Worm (Caenorhabditis elegans) whole organism, L2 larva: ENCODE data around the gene M116.5.

ENCODE experiments used
- C34F6.9 ChIP-seq: fragments of 150-350 bp; optimal IDR thresholded peaks from 2 replicates; lab custom pipeline; 2014; ENCODE audit warnings: missing biosample characterization, missing genetic modification characterization
- F13H6.1 ChIP-seq: sonication (generic microtip); optimal IDR thresholded peaks from 2 replicates; lab custom pipeline; 2016; ENCODE audit warnings: missing genetic modification characterization, missing compliant biosample characterization
- R02D3.7 ChIP-seq: fragments of 150-350 bp; optimal IDR thresholded peaks from 2 replicates; lab custom pipeline; 2014; ENCODE audit warnings: missing biosample characterization, missing genetic modification characterization
- Y55F3AM.14 ChIP-seq: fragments of 200-800 bp; sonication (Bioruptor generic); optimal IDR thresholded peaks from 2 replicates; lab custom pipeline; 2018; ENCODE audit warnings: mild to moderate bottlenecking, missing genetic modification characterization, missing compliant biosample characterization
- ZK546.5 ChIP-seq: sonication (generic microtip); optimal IDR thresholded peaks from 2 replicates; lab custom pipeline; 2017; ENCODE audit warnings: missing biosample characterization, missing genetic modification characterization
- alr-1 ChIP-seq: fragments of 150-350 bp; optimal IDR thresholded peaks from 2 replicates; lab custom pipeline; 2014; ENCODE audit warnings: missing biosample characterization, missing genetic modification characterization
- aly-2 ChIP-seq: fragments of 150-350 bp; optimal IDR thresholded peaks from 2 replicates; lab custom pipeline; 2014; ENCODE audit warnings: missing biosample characterization, missing genetic modification characterization
- ama-1 ChIP-seq: fragments of 150-350 bp; optimal IDR thresholded peaks from 2 replicates; lab custom pipeline; 2018; ENCODE audit warnings: inconsistent platforms
- blmp-1 ChIP-seq: sonication (generic microtip); optimal IDR thresholded peaks from 2 replicates; lab custom pipeline; 2017; ENCODE audit warnings: missing genetic modification characterization, mild to moderate bottlenecking, missing compliant biosample characterization, antibody characterized with exemption, moderate library complexity; ENCODE audit not compliant: insufficient read depth
- ceh-16 ChIP-seq: fragments of 150-350 bp; optimal IDR thresholded peaks from 2 replicates; lab custom pipeline; 2014; ENCODE audit warnings: missing biosample characterization, missing genetic modification characterization
- ceh-82 ChIP-seq: fragments of 150-350 bp; optimal IDR thresholded peaks from 2 replicates; lab custom pipeline; 2014; ENCODE audit warnings: missing biosample characterization, missing genetic modification characterization
- crh-2 ChIP-seq: sonication (generic microtip); optimal IDR thresholded peaks from 2 replicates; lab custom pipeline; 2017; ENCODE audit warnings: missing biosample characterization, missing genetic modification characterization
- dmd-4 ChIP-seq: sonication (generic microtip); optimal IDR thresholded peaks from 2 replicates; lab custom pipeline; 2017; ENCODE audit warnings: missing biosample characterization, missing genetic modification characterization
- elt-1 ChIP-seq: fragments of 150-350 bp; optimal IDR thresholded peaks from 2 replicates; lab custom pipeline; 2014; ENCODE audit warnings: missing biosample characterization, missing genetic modification characterization
- elt-3 ChIP-seq: sonication (generic microtip); optimal IDR thresholded peaks from 2 replicates; lab custom pipeline; 2017; ENCODE audit warnings: missing biosample characterization, missing genetic modification characterization
- fos-1 ChIP-seq: fragments of 150-350 bp; optimal IDR thresholded peaks from 2 replicates; lab custom pipeline; 2014; ENCODE audit warnings: missing biosample characterization, missing genetic modification characterization
- gmeb-1 ChIP-seq: fragments of 150-350 bp; optimal IDR thresholded peaks from 2 replicates; lab custom pipeline; 2014; ENCODE audit warnings: missing biosample characterization, missing genetic modification characterization
- lin-11 ChIP-seq: fragments of 150-350 bp; sonication (generic microtip); optimal IDR thresholded peaks from 2 replicates; lab custom pipeline; 2014; ENCODE audit warnings: missing biosample characterization, missing genetic modification characterization, inconsistent platforms, mixed read lengths
- lin-13 ChIP-seq: fragments of 150-350 bp; optimal IDR thresholded peaks from 2 replicates; lab custom pipeline; 2014; ENCODE audit warnings: missing biosample characterization, missing genetic modification reagents, missing genetic modification characterization
- lsy-2 ChIP-seq, 2 experiments: fragments of 150-350 bp in 1 of 2; sonication (generic microtip) in 1 of 2; optimal IDR thresholded peaks; 2 replicates each; lab custom pipeline; 2014 to 2017; ENCODE audit warnings: missing biosample characterization in 2 of 2, missing genetic modification characterization in 2 of 2
- mab-5 ChIP-seq: fragments of 150-350 bp; optimal IDR thresholded peaks from 2 replicates; lab custom pipeline; 2014; ENCODE audit warnings: missing biosample characterization, missing genetic modification characterization
- mdl-1 ChIP-seq, 2 experiments: fragments of 150-350 bp in 1 of 2; sonication (generic microtip) in 1 of 2; optimal IDR thresholded peaks; 2 replicates each; lab custom pipeline; 2017; ENCODE audit warnings: missing biosample characterization in 2 of 2, missing genetic modification characterization in 2 of 2
- nhr-10 ChIP-seq: sonication (generic microtip); optimal IDR thresholded peaks from 2 replicates; lab custom pipeline; 2017; ENCODE audit warnings: missing biosample characterization, missing genetic modification characterization
- nhr-11 ChIP-seq: fragments of 150-350 bp; optimal IDR thresholded peaks from 2 replicates; lab custom pipeline; 2014; ENCODE audit warnings: missing biosample characterization, missing genetic modification characterization
- nhr-12 ChIP-seq: fragments of 150-350 bp; optimal IDR thresholded peaks from 2 replicates; lab custom pipeline; 2014; ENCODE audit warnings: missing biosample characterization, missing genetic modification characterization
- nhr-129 ChIP-seq: fragments of 150-350 bp; optimal IDR thresholded peaks from 2 replicates; lab custom pipeline; 2014; ENCODE audit warnings: missing biosample characterization, missing genetic modification characterization
- nhr-237 ChIP-seq: fragments of 150-350 bp; optimal IDR thresholded peaks from 2 replicates; lab custom pipeline; 2014; ENCODE audit warnings: missing biosample characterization, missing genetic modification characterization
- nhr-25 ChIP-seq: fragments of 150-350 bp; sonication (generic microtip); optimal IDR thresholded peaks from 3 replicates; lab custom pipeline; 2014; ENCODE audit warnings: missing biosample characterization, missing genetic modification characterization
- nhr-6 ChIP-seq: fragments of 150-350 bp; optimal IDR thresholded peaks from 2 replicates; lab custom pipeline; 2014; ENCODE audit warnings: missing biosample characterization, missing genetic modification characterization
- nhr-77 ChIP-seq: fragments of 150-350 bp; optimal IDR thresholded peaks from 2 replicates; lab custom pipeline; 2014; ENCODE audit warnings: missing biosample characterization, missing genetic modification characterization
- peb-1 ChIP-seq: fragments of 150-350 bp; optimal IDR thresholded peaks from 2 replicates; lab custom pipeline; 2014; ENCODE audit warnings: missing biosample characterization, missing genetic modification characterization
- sem-4 ChIP-seq: fragments of 150-350 bp; optimal IDR thresholded peaks from 2 replicates; lab custom pipeline; 2014; ENCODE audit warnings: missing biosample characterization, missing genetic modification reagents, missing genetic modification characterization
- skn-1 ChIP-seq: sonication (generic microtip); optimal IDR thresholded peaks from 2 replicates; lab custom pipeline; 2017; ENCODE audit warnings: missing biosample characterization, missing genetic modification characterization
- sma-3 ChIP-seq: sonication (generic microtip); optimal IDR thresholded peaks from 2 replicates; lab custom pipeline; 2016; ENCODE audit warnings: missing genetic modification reagents, missing genetic modification characterization, missing compliant biosample characterization
- sma-9 ChIP-seq, 2 experiments: fragments of 150-350 bp in 1 of 2; sonication (generic microtip) in 1 of 2; optimal IDR thresholded peaks; 2 replicates each; lab custom pipeline; 2014 to 2016; ENCODE audit warnings: missing genetic modification characterization in 2 of 2, mild to moderate bottlenecking in 1 of 2, missing biosample characterization in 1 of 2, missing compliant biosample characterization in 1 of 2, missing genetic modification reagents in 1 of 2, moderate library complexity in 1 of 2
- snpc-4 ChIP-seq: fragments of 150-350 bp; optimal IDR thresholded peaks from 2 replicates; lab custom pipeline; 2014; ENCODE audit warnings: missing biosample characterization, missing genetic modification characterization
- unc-39 ChIP-seq: fragments of 150-350 bp; optimal IDR thresholded peaks from 2 replicates; lab custom pipeline; 2014; ENCODE audit warnings: missing biosample characterization, missing genetic modification characterization
- unc-55 ChIP-seq: fragments of 150-350 bp; sonication (generic microtip); optimal IDR thresholded peaks from 3 replicates; lab custom pipeline; 2014; ENCODE audit warnings: missing biosample characterization, missing genetic modification reagents, missing genetic modification characterization
- unc-62 ChIP-seq: fragments of 150-350 bp; optimal IDR thresholded peaks from 2 replicates; lab custom pipeline; 2014; ENCODE audit warnings: missing biosample characterization, missing genetic modification reagents, missing genetic modification characterization
- zag-1 ChIP-seq: fragments of 150-350 bp; optimal IDR thresholded peaks from 2 replicates; lab custom pipeline; 2014; ENCODE audit warnings: missing biosample characterization, missing genetic modification characterization
- ztf-1 ChIP-seq: fragments of 200-800 bp; sonication (Bioruptor generic); conservative IDR thresholded peaks from 2 replicates; pipeline ENCODE4 v1.3.6; 2022; ENCODE audit warnings: missing genetic modification characterization, missing compliant biosample characterization

M116.5 gene

DNA sequence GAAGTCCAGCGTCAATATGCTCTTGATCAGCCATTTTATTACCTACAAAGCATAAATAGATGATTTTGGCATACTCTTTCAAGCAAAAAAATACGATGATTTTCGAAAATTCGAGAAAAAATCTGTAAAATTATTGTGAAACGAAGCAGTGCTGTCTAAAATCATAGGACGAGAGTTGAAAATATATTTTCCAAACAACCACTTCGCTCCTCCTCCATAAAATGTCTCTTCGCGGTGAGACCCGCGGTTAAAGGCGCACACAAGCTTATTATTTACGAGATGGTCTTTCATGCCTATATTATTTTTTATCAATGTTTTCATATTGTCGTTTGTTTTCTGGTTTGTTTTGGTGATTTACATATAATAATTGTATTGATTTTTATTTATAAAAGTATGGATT is 41.6 kb downstream of the M116.5 start, which contains the start of gene nap-1 (continued):
- TF ChIP-seq R02D3.7 (tag; lab: Kevin White, UChicago) (peak; percentile 90), mab-5 (tag; lab: Kevin White, UChicago) (peak; percentile 53), lin-11 (peak; percentile 2), nhr-25 (tag; lab: Kevin White, UChicago) (peak; percentile 73), zag-1 (tag; lab: Kevin White, UChicago) (no peak), nhr-10 (tag; lab: Kevin White, UChicago) (no peak), elt-3 (tag; lab: Kevin White, UChicago) (no peak), skn-1 (peak; percentile 17), unc-62 (GFP tag; lab: Kevin White, UChicago) (no peak), crh-2 (tag; lab: Kevin White, UChicago) (peak; percentile 73), mdl-1 (tag; optimal IDR thresholded peaks at IDR 0.05; lab: Kevin White, UChicago) (peak in 1 of 2 experiments; percentile 11), blmp-1 (tag; lab: Kevin White, UChicago) (no peak), nhr-12 (tag; lab: Kevin White, UChicago) (no peak), ZK546.5 (tag; lab: Kevin White, UChicago) (peak; percentile 8), elt-1 (tag; lab: Kevin White, UChicago) (no peak), ztf-1 (GFP tag; lab: Robert Waterston, UW) (no peak), ama-1 (lab: Kevin White, UChicago) (no peak)

DNA sequence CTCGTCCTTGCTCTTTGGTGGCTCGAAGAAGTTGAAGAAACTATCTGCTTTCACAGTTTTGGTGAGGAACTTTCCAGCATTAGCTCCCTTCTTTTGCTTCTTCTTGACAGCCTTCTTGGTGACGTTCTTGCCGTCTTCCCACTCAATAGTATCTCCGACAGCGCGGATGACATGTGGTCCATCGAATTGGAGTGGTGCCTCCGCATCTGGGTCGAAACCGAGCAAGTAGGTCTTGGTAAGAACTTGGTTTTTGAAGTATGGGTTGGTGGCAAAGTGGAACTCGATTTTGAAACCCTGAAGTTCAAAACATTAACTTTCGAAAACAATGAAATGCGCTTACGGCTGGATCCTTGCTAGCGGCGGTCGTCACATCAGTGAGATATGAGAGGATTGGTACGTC is 42.6 kb downstream of the M116.5 start:
- TF ChIP-seq skn-1 (no peak), elt-3 (tag; lab: Kevin White, UChicago) (no peak), ceh-82 (tag; lab: Kevin White, UChicago) (no peak), F13H6.1 (tag; lab: Kevin White, UChicago) (no peak), ZK546.5 (tag; lab: Kevin White, UChicago) (no peak), nhr-10 (tag; lab: Kevin White, UChicago) (no peak), nhr-77 (no peak), mab-5 (tag; lab: Kevin White, UChicago) (no peak), nhr-25 (tag; lab: Kevin White, UChicago) (no peak), nhr-237 (tag; lab: Kevin White, UChicago) (no peak)

DNA sequence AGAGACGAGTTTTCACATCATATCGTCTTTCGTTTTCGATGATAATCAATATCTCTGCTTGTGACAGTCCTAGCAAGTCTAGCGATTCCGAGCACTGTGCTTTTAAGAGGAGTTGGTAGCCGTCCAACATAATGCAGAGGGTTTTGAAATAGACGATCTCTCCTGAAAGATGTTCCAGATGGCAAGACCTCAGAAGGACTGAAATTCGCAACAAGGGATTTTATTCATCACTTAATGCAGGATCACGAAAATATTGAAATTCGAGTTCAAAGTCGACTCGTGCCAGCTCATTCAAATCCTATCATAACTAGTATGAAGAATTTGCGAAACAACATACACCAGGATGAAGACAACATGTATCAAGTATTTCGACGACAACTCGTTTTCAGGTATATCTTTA is 43.4 kb downstream of the M116.5 start, which contains the start of gene D2096.7:
Gene D2096.7, minus strand, starts transcription at position 130 of the 400 bp plus-strand sequence.
- TF ChIP-seq mdl-1 (tag; optimal IDR thresholded peaks at IDR 0.05; lab: Kevin White, UChicago) = no peak
- peak; percentile 3 for TF ChIP-seq Y55F3AM.14 (GFP tag; lab: Kevin White, UChicago)
- TF ChIP-seq lsy-2 (tag; optimal IDR thresholded peaks at IDR 0.05; lab: Kevin White, UChicago) = no peak
- no peak for TF ChIP-seq ceh-16
- TF ChIP-seq nhr-12 (tag; lab: Kevin White, UChicago) = no peak
- TF ChIP-seq crh-2 (tag; lab: Kevin White, UChicago) = peak; percentile 20
- TF ChIP-seq nhr-77 = no peak

DNA sequence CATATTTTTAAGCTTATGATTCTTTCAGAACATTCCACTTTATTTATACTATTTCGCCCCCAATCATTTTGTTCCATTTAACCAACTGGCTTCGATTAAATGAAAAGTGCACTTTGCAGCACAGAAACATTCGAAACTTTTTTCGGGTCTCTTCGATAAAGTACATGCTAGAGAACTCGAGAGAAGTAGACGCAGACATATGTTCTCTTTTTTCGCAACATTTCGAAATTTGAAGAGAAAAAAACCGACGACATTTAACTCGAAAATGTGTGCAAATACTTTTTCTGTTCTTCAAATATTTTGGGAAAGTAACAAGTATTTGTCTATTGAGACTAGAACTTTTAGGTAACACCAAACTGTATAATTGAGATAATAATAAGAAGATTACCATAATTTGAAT is 43.9 kb downstream of the M116.5 start:
- TF ChIP-seq R02D3.7 (tag; lab: Kevin White, UChicago) (no peak), fos-1 (tag; lab: Kevin White, UChicago) (peak; percentile 43), peb-1 (tag; lab: Kevin White, UChicago) (no peak), unc-55 (GFP tag; lab: Kevin White, UChicago) (peak; percentile 41), C34F6.9 (tag; lab: Kevin White, UChicago) (peak; percentile 84), nhr-129 (tag; lab: Kevin White, UChicago) (peak; percentile 81), mdl-1 (tag; optimal IDR thresholded peaks at IDR 0.05; lab: Kevin White, UChicago) (no peak), nhr-11 (no peak), ZK546.5 (tag; lab: Kevin White, UChicago) (no peak), crh-2 (tag; lab: Kevin White, UChicago) (peak; percentile 46)

DNA sequence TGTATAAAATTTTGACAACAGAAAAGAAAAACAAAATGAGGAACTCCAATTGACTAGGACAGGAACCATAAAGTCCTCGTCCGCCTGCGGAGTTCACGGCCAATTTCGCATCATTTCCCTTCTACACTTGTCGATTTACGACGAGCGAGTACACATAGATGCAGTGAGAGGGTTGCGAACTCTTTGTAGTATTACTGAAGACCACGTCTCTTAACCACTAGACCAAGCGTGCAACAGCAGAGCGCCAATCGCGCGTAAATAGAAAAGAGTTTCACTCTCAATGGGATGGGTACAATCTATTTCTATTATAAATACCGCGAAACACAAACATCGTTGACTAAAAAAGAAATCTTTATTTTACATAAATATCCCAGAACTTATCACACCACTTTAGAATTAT is 45.5 kb downstream of the M116.5 start:
- TF ChIP-seq nhr-6 (tag; lab: Kevin White, UChicago) (peak; percentile 74), nhr-129 (tag; lab: Kevin White, UChicago) (peak; percentile 96), lin-13 (GFP tag; lab: Kevin White, UChicago) (peak; percentile 82), gmeb-1 (tag; lab: Kevin White, UChicago) (peak; percentile 71), elt-1 (tag; lab: Kevin White, UChicago) (no peak), sem-4 (tag; lab: Kevin White, UChicago) (peak; percentile 21), dmd-4 (no peak), mab-5 (tag; lab: Kevin White, UChicago) (peak; percentile 32), unc-39 (tag; lab: Kevin White, UChicago) (no peak), ama-1 (lab: Kevin White, UChicago) (no peak), nhr-12 (tag; lab: Kevin White, UChicago) (no peak), aly-2 (no peak), sma-3 (peak; percentile 81), F13H6.1 (tag; lab: Kevin White, UChicago) (peak; percentile 74), nhr-25 (tag; lab: Kevin White, UChicago) (no peak), ceh-16 (peak; percentile 9), alr-1 (tag; lab: Kevin White, UChicago) (no peak), elt-3 (tag; lab: Kevin White, UChicago) (no peak), sma-9 (GFP tag; optimal IDR thresholded peaks at IDR 0.05; lab: Kevin White, UChicago) (peak; percentile 89), sma-9 (tag; optimal IDR thresholded peaks at IDR 0.05; lab: Kevin White, UChicago) (no peak), fos-1 (tag; lab: Kevin White, UChicago) (peak; percentile 72), ceh-82 (tag; lab: Kevin White, UChicago) (no peak), lsy-2 (tag; optimal IDR thresholded peaks at IDR 0.05; lab: Kevin White, UChicago) (peak; percentile 54 to 82), blmp-1 (tag; lab: Kevin White, UChicago) (no peak), snpc-4 (tag; lab: Kevin White, UChicago) (peak; percentile 71), ztf-1 (GFP tag; lab: Robert Waterston, UW) (no peak), crh-2 (tag; lab: Kevin White, UChicago) (peak; percentile 85)
